Fruit fly (Drosophila melanogaster): Measurements from ENCODE around the gene GILT2.

Gene GILT2

dm6 chr3R:23662782-23663181 is 15.9 kb upstream of the GILT2 start (continued):
- TF ChIP-seq cwo (GFP tag; optimal IDR thresholded peaks at IDR 0.05) (peak; percentile 7), sens (GFP tag) (no peak), CG32772 (GFP tag; IDR thresholded peaks at IDR 0.05) (no peak), Ssrp (tag; optimal IDR thresholded peaks at IDR 0.05) (no peak), CG4854 (GFP tag; optimal IDR thresholded peaks at IDR 0.05) (no peak), CG12769 (tag; optimal IDR thresholded peaks at IDR 0.05) (peak; percentile 82), CG1602 (GFP tag; optimal IDR thresholded peaks at IDR 0.05) (no peak), CTCF (GFP tag; optimal IDR thresholded peaks at IDR 0.05) (no peak), Stat92E (GFP tag; optimal IDR thresholded peaks at IDR 0.05) (peak in 1 of 3 experiments; percentile 15), scrt (GFP tag; optimal IDR thresholded peaks at IDR 0.05) (no peak), ken (GFP tag; IDR thresholded peaks at IDR 0.05) (no peak), sd (tag; optimal IDR thresholded peaks at IDR 0.05) (peak; percentile 94), Blimp-1 (GFP tag; optimal IDR thresholded peaks at IDR 0.05) (peak; percentile 8), sisA (GFP tag; IDR thresholded peaks at IDR 0.05) (no peak), CG17186 (GFP tag; optimal IDR thresholded peaks at IDR 0.05) (no peak), kni (GFP tag; optimal IDR thresholded peaks at IDR 0.05) (peak; percentile 85), CG2199 (GFP tag; IDR thresholded peaks at IDR 0.05) (0 out of 3 replicates have a peak, but pooled peaks have one; percentile 37), Kr (GFP tag; optimal IDR thresholded peaks at IDR 0.05) (no peak), CG12942 (GFP tag; optimal IDR thresholded peaks at IDR 0.05) (no peak), tio (GFP tag; optimal IDR thresholded peaks at IDR 0.05) (no peak), CG13894 (tag; optimal IDR thresholded peaks at IDR 0.05) (peak; percentile 1), CG4730 (GFP tag; IDR thresholded peaks at IDR 0.05) (no peak), Hmx (GFP tag; optimal IDR thresholded peaks at IDR 0.05) (no peak), Med (GFP tag) (peak; percentile 41), CG15696 (tag; optimal IDR thresholded peaks at IDR 0.05) (no peak), crc (GFP tag; optimal IDR thresholded peaks at IDR 0.05) (no peak), p53 (GFP tag; optimal IDR thresholded peaks at IDR 0.05) (no peak), Eip74EF (GFP tag; optimal IDR thresholded peaks at IDR 0.05) (peak in 1 of 2 experiments; percentile 36)

DNA sequence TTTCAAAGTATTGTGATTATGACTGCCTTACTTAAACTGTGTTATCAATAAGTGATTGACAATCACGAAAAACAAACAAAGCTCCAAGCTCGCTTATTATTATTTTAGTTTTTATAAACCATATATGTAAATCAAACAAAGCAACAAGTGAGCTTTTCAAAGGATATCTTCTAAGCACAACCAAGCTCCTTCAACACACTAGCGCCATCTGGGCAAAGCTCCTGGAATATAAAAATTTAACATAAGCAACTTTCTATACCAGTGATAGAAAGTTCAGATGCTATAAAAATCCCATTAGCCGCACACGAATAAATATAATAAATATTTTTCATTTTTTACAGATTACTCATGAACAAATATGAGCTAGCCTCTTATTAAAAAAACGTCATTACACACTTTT is 14.3 kb upstream of the GILT2 start:
- TF ChIP-seq CTCF (GFP tag; optimal IDR thresholded peaks at IDR 0.05) (peak; percentile 87), pzg (GFP tag; optimal IDR thresholded peaks at IDR 0.05) (no peak), scrt (GFP tag; optimal IDR thresholded peaks at IDR 0.05) (peak; percentile 99), Mad (GFP tag; optimal IDR thresholded peaks at IDR 0.05) (no peak)

dm6 chr3R:23666672-23667211 is 12.0 kb upstream of the GILT2 start:
- TF ChIP-seq CTCF (GFP tag; optimal IDR thresholded peaks at IDR 0.05) = peak; percentile 38
- no peak for TF ChIP-seq insv (GFP tag; optimal IDR thresholded peaks at IDR 0.05)
- TF ChIP-seq Ets65A (GFP tag) = peak; percentile 86
- TF ChIP-seq Drgx (GFP tag; IDR thresholded peaks at IDR 0.05) = 0 out of 2 replicates have a peak, but pooled peaks have one; percentile 21
- TF ChIP-seq pnt (GFP tag; optimal IDR thresholded peaks at IDR 0.05) = no peak
- TF ChIP-seq CG8281 (tag; optimal IDR thresholded peaks at IDR 0.05) = no peak
- TF ChIP-seq Side (GFP tag; optimal IDR thresholded peaks at IDR 0.05) = no peak
- no peak for TF ChIP-seq fd96Cb (tag; optimal IDR thresholded peaks at IDR 0.05)
- no peak for TF ChIP-seq Kr (GFP tag; optimal IDR thresholded peaks at IDR 0.05)
- TF ChIP-seq CG18011 (GFP tag; optimal IDR thresholded peaks at IDR 0.05) = no peak
- TF ChIP-seq hth (optimal IDR thresholded peaks at IDR 0.05) = no peak
- TF ChIP-seq unpg (GFP tag; optimal IDR thresholded peaks at IDR 0.05) = no peak
- peak in 1 of 2 experiments; percentile 53 for TF ChIP-seq crp (GFP tag; optimal IDR thresholded peaks at IDR 0.05)
- TF ChIP-seq CG32532 (GFP tag; IDR thresholded peaks at IDR 0.05) = peak; percentile 10; the same call in 1 of the 2 replicates
- TF ChIP-seq scrt (GFP tag; optimal IDR thresholded peaks at IDR 0.05) = peak; percentile 93
- TF ChIP-seq Bgb (GFP tag; IDR thresholded peaks at IDR 0.05; ENCODE audit: partially characterized antibody) = no peak
- no peak for TF ChIP-seq fd3F (GFP tag; optimal IDR thresholded peaks at IDR 0.05)
- no peak for TF ChIP-seq seq (GFP tag; IDR thresholded peaks at IDR 0.05)
- TF ChIP-seq ewg (GFP tag; optimal IDR thresholded peaks at IDR 0.05) = peak; percentile 73
- TF ChIP-seq Trl (optimal IDR thresholded peaks at IDR 0.05) = peak; percentile 43 to 54
- no peak for TF ChIP-seq Trl (GFP tag; optimal IDR thresholded peaks at IDR 0.05)
- TF ChIP-seq fd64A (GFP tag; optimal IDR thresholded peaks at IDR 0.05) = no peak
